Fruit fly (Drosophila melanogaster): ENCODE data around the gene CG5645.

CG5645 gene

DNA sequence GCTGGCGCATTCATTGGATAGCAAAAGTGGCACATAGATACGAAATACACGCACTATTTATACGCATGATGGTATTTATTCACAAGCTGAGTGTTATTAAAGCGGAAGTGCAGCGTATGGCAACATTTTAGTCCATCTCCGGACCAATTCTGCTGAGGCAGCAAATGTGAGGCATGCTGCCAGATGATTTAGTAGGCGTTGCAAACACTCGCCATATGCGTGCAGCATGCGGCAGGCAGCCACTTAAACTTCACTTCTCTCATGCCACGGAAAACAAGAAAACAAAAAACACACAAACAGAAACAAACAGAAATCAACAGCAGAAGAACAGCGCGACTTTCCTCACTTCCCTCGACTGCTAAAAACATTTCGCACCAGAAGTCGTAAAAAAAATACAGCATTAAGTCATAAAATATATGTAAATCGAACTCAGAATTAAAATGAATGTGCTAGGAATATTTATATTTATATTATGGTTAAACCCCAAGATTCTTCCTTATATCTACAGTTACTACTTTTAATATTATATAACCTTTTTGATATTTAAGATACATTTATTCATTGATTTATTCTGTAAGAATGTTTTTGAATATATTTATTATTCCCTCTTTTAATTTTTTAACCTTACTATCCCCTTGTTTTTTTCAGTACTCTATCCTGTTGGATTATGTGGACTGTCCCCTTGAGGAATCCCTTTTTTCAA, 37.0 kb downstream of the CG5645 start (continued):
- no peak for TF ChIP-seq Dbx (GFP tag; IDR thresholded peaks at IDR 0.05)
- no peak for TF ChIP-seq Mrtf (GFP tag; IDR thresholded peaks at IDR 0.05)
- no peak for TF ChIP-seq NC2α (GFP tag; optimal IDR thresholded peaks at IDR 0.05)
- TF ChIP-seq Six4 (GFP tag; optimal IDR thresholded peaks at IDR 0.05): no peak
- TF ChIP-seq cato (GFP tag; optimal IDR thresholded peaks at IDR 0.05; ENCODE audit: borderline replicate concordance): no peak
- no peak for TF ChIP-seq Taf1 (GFP tag; IDR thresholded peaks at IDR 0.05)
- no peak for TF ChIP-seq CG15011 (GFP tag; optimal IDR thresholded peaks at IDR 0.05)

DNA sequence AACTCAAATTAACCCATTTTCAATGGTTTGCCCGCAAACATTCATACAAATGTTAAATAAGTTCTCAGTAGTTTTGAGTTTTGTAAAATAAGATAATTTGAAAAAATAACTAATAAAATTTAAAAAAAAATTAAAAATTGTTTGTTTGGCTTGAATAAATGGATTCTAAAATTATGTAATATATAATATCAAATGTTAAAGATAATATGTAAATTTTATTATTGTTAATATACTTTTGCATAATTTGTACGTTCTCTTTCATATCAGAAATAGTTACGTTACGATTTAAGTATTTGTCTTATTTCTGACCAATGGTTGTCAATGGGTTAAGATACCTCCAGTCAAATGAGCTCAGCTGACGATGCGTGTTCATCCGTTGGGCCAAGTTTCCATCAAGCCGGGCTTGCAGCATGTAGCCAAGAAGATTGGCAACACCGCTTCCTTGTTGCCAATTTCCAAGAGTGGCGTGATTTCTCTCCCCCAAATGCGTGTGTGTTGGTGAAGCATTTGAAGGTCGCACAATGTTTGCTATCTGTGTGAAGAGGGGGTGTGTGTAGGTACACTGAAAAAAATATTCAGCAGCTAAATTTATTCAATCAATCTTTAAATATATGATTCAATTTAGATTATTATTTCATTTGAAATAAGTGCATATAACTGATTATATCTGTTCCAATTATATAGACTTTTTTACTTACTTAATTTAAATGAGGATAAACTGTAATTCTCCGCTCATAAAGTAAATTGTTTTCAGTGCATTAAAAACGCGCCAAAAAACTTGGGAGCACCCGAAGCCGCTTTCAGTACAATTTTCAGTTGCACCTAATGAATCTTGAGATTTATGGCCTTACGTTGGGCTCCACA, 39.5 kb downstream of the CG5645 start:
- TF ChIP-seq CG3847 (GFP tag; IDR thresholded peaks at IDR 0.05) (no peak), CG10543 (GFP tag; optimal IDR thresholded peaks at IDR 0.05) (no peak), salm (tag; optimal IDR thresholded peaks at IDR 0.05) (no peak), Dfd (GFP tag; optimal IDR thresholded peaks at IDR 0.05) (no peak), CG30403 (GFP tag; optimal IDR thresholded peaks at IDR 0.05) (peak; percentile 24), sob (GFP tag; IDR thresholded peaks at IDR 0.05) (peak; percentile 49; the same call in 1 of the 2 replicates), chif (GFP tag; optimal IDR thresholded peaks at IDR 0.05) (no peak), Lpt (GFP tag; optimal IDR thresholded peaks at IDR 0.05) (no peak), Oli (tag; optimal IDR thresholded peaks at IDR 0.05) (peak; percentile 4), NFAT (GFP tag; IDR thresholded peaks at IDR 0.05) (no peak), CG10267 (tag; optimal IDR thresholded peaks at IDR 0.05) (peak; percentile 12), pan (optimal IDR thresholded peaks at IDR 0.05) (no peak), pan (GFP tag; optimal IDR thresholded peaks at IDR 0.05 in 1 of 2, IDR thresholded peaks at IDR 0.05 in 1 of 2) (peak in 1 of 2 experiments; percentile 24), CG2129 (GFP tag; IDR thresholded peaks at IDR 0.05; ENCODE audit: partially characterized antibody) (no peak), CG15269 (tag; optimal IDR thresholded peaks at IDR 0.05) (peak; percentile 14), lola (GFP tag; optimal IDR thresholded peaks at IDR 0.05) (peak in 1 of 3 experiments; percentile 25), Hr51 (GFP tag; optimal IDR thresholded peaks at IDR 0.05) (peak in 1 of 2 experiments; percentile 45), CG7271 (tag; optimal IDR thresholded peaks at IDR 0.05) (no peak), wor (GFP tag; IDR thresholded peaks at IDR 0.05) (no peak), CG4424 (GFP tag; optimal IDR thresholded peaks at IDR 0.05) (peak; percentile 18), fu2 (GFP tag; optimal IDR thresholded peaks at IDR 0.05) (no peak), CG17912 (GFP tag; optimal IDR thresholded peaks at IDR 0.05) (no peak), CG10979 (tag; optimal IDR thresholded peaks at IDR 0.05) (peak; percentile 45), dysf (GFP tag; IDR thresholded peaks at IDR 0.05) (0 out of 3 replicates have a peak, but pooled peaks have one; percentile 44), Hsf (GFP tag; optimal IDR thresholded peaks at IDR 0.05) (no peak), Med (GFP tag) (peak; percentile 72), CG1233 (GFP tag; optimal IDR thresholded peaks at IDR 0.05) (no peak), bbx (GFP tag; IDR thresholded peaks at IDR 0.05; ENCODE audit: partially characterized antibody) (no peak), CG3163 (GFP tag; optimal IDR thresholded peaks at IDR 0.05) (no peak), CG18619 (GFP tag; optimal IDR thresholded peaks at IDR 0.05) (no peak), CG15696 (tag; optimal IDR thresholded peaks at IDR 0.05) (peak; percentile 16), vvl (GFP tag; IDR thresholded peaks at IDR 0.05) (peak; percentile 55; the same call in 1 of the 2 replicates), bab2 (GFP tag; optimal IDR thresholded peaks at IDR 0.05) (no peak), ERR (GFP tag; optimal IDR thresholded peaks at IDR 0.05) (no peak), hb (GFP tag; IDR thresholded peaks at IDR 0.05; ENCODE audit: partially characterized antibody) (no peak), mld (GFP tag; IDR thresholded peaks at IDR 0.05; ENCODE audit: partially characterized antibody) (no peak), CG17359 (tag; optimal IDR thresholded peaks at IDR 0.05) (peak; percentile 27), slbo (GFP tag; IDR thresholded peaks at IDR 0.05) (no peak), sna (GFP tag; IDR thresholded peaks at IDR 0.05; ENCODE audit: partially characterized antibody) (no peak)
